Worm (Caenorhabditis elegans) whole organism, L2 larva: Measurements from ENCODE around the gene F32G8.3.

Experiments
- ceh-82 ChIP-seq: fragments of 150-350 bp; optimal IDR thresholded peaks from 2 replicates; lab custom pipeline; 2014; ENCODE audit warnings: missing biosample characterization, missing genetic modification characterization
- egl-27 ChIP-seq: sonication (generic microtip); optimal IDR thresholded peaks from 3 replicates; lab custom pipeline; 2017; ENCODE audit warnings: missing biosample characterization, missing genetic modification reagents, missing genetic modification characterization
- lin-13 ChIP-seq: fragments of 150-350 bp; optimal IDR thresholded peaks from 2 replicates; lab custom pipeline; 2014; ENCODE audit warnings: missing biosample characterization, missing genetic modification reagents, missing genetic modification characterization
- lin-39 ChIP-seq: fragments of 150-350 bp; optimal IDR thresholded peaks from 2 replicates; lab custom pipeline; 2014; ENCODE audit warnings: missing biosample characterization, missing genetic modification reagents, missing genetic modification characterization
- nhr-10 ChIP-seq: sonication (generic microtip); optimal IDR thresholded peaks from 2 replicates; lab custom pipeline; 2017; ENCODE audit warnings: missing biosample characterization, missing genetic modification characterization
- nhr-77 ChIP-seq: fragments of 150-350 bp; optimal IDR thresholded peaks from 2 replicates; lab custom pipeline; 2014; ENCODE audit warnings: missing biosample characterization, missing genetic modification characterization
- sma-9 ChIP-seq, 2 experiments: fragments of 150-350 bp in 1 of 2; sonication (generic microtip) in 1 of 2; optimal IDR thresholded peaks; 2 replicates each; lab custom pipeline; 2014 to 2016; ENCODE audit warnings: missing genetic modification characterization in 2 of 2, mild to moderate bottlenecking in 1 of 2, missing biosample characterization in 1 of 2, missing compliant biosample characterization in 1 of 2, missing genetic modification reagents in 1 of 2, moderate library complexity in 1 of 2

DNA sequence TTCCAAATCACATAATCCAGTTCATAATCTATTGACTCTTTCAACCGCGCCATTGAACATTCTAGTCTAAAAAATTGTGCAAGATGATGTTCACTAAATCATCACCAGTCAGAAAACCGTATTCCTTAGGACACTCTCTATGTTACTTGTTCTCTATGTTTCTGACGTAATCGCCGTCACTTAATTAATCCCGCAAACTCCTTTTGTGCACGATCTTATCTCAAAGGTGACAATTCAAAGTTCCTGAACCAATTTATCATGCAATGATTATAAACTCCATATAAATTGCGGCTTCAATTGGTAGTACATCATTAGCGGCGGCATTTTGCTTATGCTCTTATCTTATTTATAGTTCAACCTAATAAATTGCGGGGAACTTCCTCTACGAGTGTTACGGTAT, 7.7 kb upstream of the F32G8.3 start:
- no peak for TF ChIP-seq ceh-82 (tag; lab: Kevin White, UChicago)
- TF ChIP-seq nhr-10 (tag; lab: Kevin White, UChicago): no peak
- no peak for TF ChIP-seq egl-27 (tag; lab: Kevin White, UChicago)
- TF ChIP-seq sma-9 (GFP tag; optimal IDR thresholded peaks at IDR 0.05; lab: Kevin White, UChicago): no peak
- TF ChIP-seq sma-9 (tag; optimal IDR thresholded peaks at IDR 0.05; lab: Kevin White, UChicago): no peak
- TF ChIP-seq lin-13 (GFP tag; lab: Kevin White, UChicago): no peak
- TF ChIP-seq nhr-77 (tag; lab: Kevin White, UChicago): no peak
- TF ChIP-seq lin-39 (tag; lab: Kevin White, UChicago): no peak
